Fruit fly (Drosophila melanogaster) whole organism, embryonic: ENCODE results near the gene CG46059.

Experiments used
- Antp ChIP-seq: fragments of 200-800 bp; sonication (Bioruptor generic); optimal IDR thresholded peaks from 3 replicates; lab custom pipeline; 2016; ENCODE audit warnings: missing biosample characterization, missing genetic modification characterization
- Blimp-1 ChIP-seq: fragments of 200-800 bp; sonication (Bioruptor generic); optimal IDR thresholded peaks from 3 replicates; lab custom pipeline; 2018; ENCODE audit warnings: missing biosample characterization, missing genetic modification characterization, mild to moderate bottlenecking, moderate library complexity, missing genetic modification reagents
- CG10462 ChIP-seq: fragments of 200-800 bp; sonication (Bioruptor generic); optimal IDR thresholded peaks from 2 replicates; lab custom pipeline; 2016; ENCODE audit warnings: missing biosample characterization, missing genetic modification characterization
- CG10543 ChIP-seq: fragments of 200-800 bp; sonication (Bioruptor generic); optimal IDR thresholded peaks from 3 replicates; lab custom pipeline; 2017; ENCODE audit warnings: missing biosample characterization, mild to moderate bottlenecking, missing genetic modification characterization, moderate library complexity
- CG10654 ChIP-seq: fragments of 200-800 bp; sonication (Bioruptor generic); optimal IDR thresholded peaks from 2 replicates; lab custom pipeline; 2016; ENCODE audit warnings: missing biosample characterization, missing genetic modification characterization
- CG12391 ChIP-seq: fragments of 200-800 bp; sonication (Bioruptor generic); optimal IDR thresholded peaks from 3 replicates; lab custom pipeline; 2018; ENCODE audit warnings: missing biosample characterization, mild to moderate bottlenecking, missing genetic modification characterization, moderate library complexity
- CG12659 ChIP-seq: fragments of 200-800 bp; sonication (Bioruptor generic); optimal IDR thresholded peaks from 3 replicates; lab custom pipeline; 2017; ENCODE audit warnings: mild to moderate bottlenecking, missing biosample characterization, missing genetic modification reagents, missing genetic modification characterization
- CG1529 ChIP-seq: fragments of 200-800 bp; sonication (Bioruptor generic); optimal IDR thresholded peaks from 3 replicates; lab custom pipeline; 2018; ENCODE audit warnings: missing biosample characterization, missing genetic modification characterization
- CG17912 ChIP-seq: fragments of 200-800 bp; sonication (Bioruptor generic); optimal IDR thresholded peaks from 2 replicates; lab custom pipeline; 2018; ENCODE audit warnings: missing biosample characterization, mild to moderate bottlenecking, missing genetic modification characterization
- CG18262 ChIP-seq: fragments of 200-800 bp; optimal IDR thresholded peaks from 3 replicates; lab custom pipeline; 2019; ENCODE audit warnings: missing biosample characterization, mild to moderate bottlenecking, missing genetic modification characterization, moderate library complexity
- CG2120 ChIP-seq: fragments of 200-800 bp; sonication (Bioruptor generic); optimal IDR thresholded peaks from 3 replicates; lab custom pipeline; 2016; ENCODE audit warnings: missing biosample characterization, missing genetic modification characterization
- CG30020 ChIP-seq: fragments of 200-800 bp; optimal IDR thresholded peaks from 2 replicates; lab custom pipeline; 2019; ENCODE audit warnings: missing biosample characterization, mild to moderate bottlenecking, missing genetic modification characterization, moderate library complexity
- CG31441 ChIP-seq: fragments of 200-800 bp; sonication (Bioruptor generic); IDR thresholded peaks from 2 replicates; pipeline ENCODE4 v1.3.6; 2022; ENCODE audit warnings: missing biosample characterization, missing genetic modification characterization
- CG32532 ChIP-seq: fragments of 200-800 bp; sonication (Bioruptor generic); IDR thresholded peaks from 2 replicates; pipeline ENCODE4 v1.3.6; 2022; ENCODE audit warnings: missing biosample characterization, missing genetic modification characterization
- CG5245 ChIP-seq: fragments of 200-800 bp; sonication (Bioruptor generic); optimal IDR thresholded peaks from 3 replicates; lab custom pipeline; 2016; ENCODE audit warnings: missing biosample characterization, missing genetic modification characterization
- CG6791 ChIP-seq: fragments of 200-800 bp; sonication (Bioruptor generic); IDR thresholded peaks from 3 replicates; pipeline ENCODE4 v1.3.6; 2022; ENCODE audit warnings: missing biosample characterization, missing genetic modification characterization; ENCODE audit not compliant: partially characterized antibody
- CG6813 ChIP-seq: fragments of 200-800 bp; sonication (Bioruptor generic); optimal IDR thresholded peaks from 2 replicates; lab custom pipeline; 2017; ENCODE audit warnings: missing biosample characterization, missing genetic modification characterization, mild to moderate bottlenecking, moderate library complexity, missing genetic modification reagents
- CG7271 ChIP-seq: fragments of 200-800 bp; sonication (Bioruptor generic); optimal IDR thresholded peaks from 2 replicates; lab custom pipeline; 2018; ENCODE audit warnings: missing biosample characterization, mild to moderate bottlenecking, missing genetic modification characterization, moderate library complexity
- CG7745 ChIP-seq: fragments of 200-800 bp; sonication (Bioruptor generic); optimal IDR thresholded peaks from 2 replicates; lab custom pipeline; 2018; ENCODE audit warnings: missing biosample characterization, mild to moderate bottlenecking, missing genetic modification characterization, moderate library complexity
- CG7987 ChIP-seq: fragments of 200-800 bp; sonication (Bioruptor generic); optimal IDR thresholded peaks from 2 replicates; lab custom pipeline; 2018; ENCODE audit warnings: missing biosample characterization, mild to moderate bottlenecking, missing genetic modification characterization, moderate library complexity
- CG8944 ChIP-seq: fragments of 200-800 bp; sonication (Bioruptor generic); optimal IDR thresholded peaks from 3 replicates; lab custom pipeline; 2016; ENCODE audit warnings: missing biosample characterization, missing genetic modification characterization
- CoRest ChIP-seq: fragments of 200-800 bp; sonication (Bioruptor generic); optimal IDR thresholded peaks from 3 replicates; lab custom pipeline; 2018; ENCODE audit warnings: missing biosample characterization, mild to moderate bottlenecking, missing genetic modification characterization, moderate library complexity
- Doc3 ChIP-seq: fragments of 200-800 bp; sonication (Bioruptor generic); IDR thresholded peaks from 3 replicates; pipeline ENCODE4 v1.3.6; 2022; ENCODE audit warnings: missing biosample characterization, missing genetic modification characterization; ENCODE audit not compliant: partially characterized antibody
- E2f1 ChIP-seq: fragments of 200-800 bp; sonication (Bioruptor generic); IDR thresholded peaks from 2 replicates; pipeline ENCODE4 v1.3.6; 2022; ENCODE audit warnings: missing biosample characterization, missing genetic modification characterization
- Oaz ChIP-seq: fragments of 200-800 bp; sonication (Bioruptor generic); IDR thresholded peaks from 2 replicates; pipeline ENCODE4 v1.3.6; 2022; ENCODE audit warnings: missing biosample characterization, missing genetic modification characterization
- Stat92E ChIP-seq, 3 experiments: fragments of >200 bp in 2 of 3; fragments of 200-800 bp in 1 of 3; sonication (Bioruptor generic) in 1 of 3; optimal IDR thresholded peaks; 2 replicates each; lab custom pipeline; 2017 to 2019; ENCODE audit warnings: missing biosample characterization in 3 of 3, missing genetic modification characterization in 3 of 3, mild to moderate bottlenecking in 1 of 3, moderate library complexity in 1 of 3
- aop ChIP-seq: fragments of 200-800 bp; sonication (Bioruptor generic); IDR thresholded peaks from 2 replicates; pipeline ENCODE4 v1.3.6; 2022; ENCODE audit warnings: missing biosample characterization, missing genetic modification characterization
- bsh ChIP-seq, 2 experiments: fragments of 200-800 bp; sonication (Bioruptor generic); optimal IDR thresholded peaks; 2 replicates each; lab custom pipeline; 2017 to 2018; ENCODE audit warnings: mild to moderate bottlenecking in 2 of 2, missing biosample characterization in 2 of 2, missing genetic modification characterization in 2 of 2, moderate library complexity in 1 of 2
- btn ChIP-seq: fragments of 200-800 bp; sonication (Bioruptor generic); optimal IDR thresholded peaks from 2 replicates; lab custom pipeline; 2016; ENCODE audit warnings: missing biosample characterization, missing genetic modification characterization
- chm ChIP-seq: fragments of 200-800 bp; sonication (Bioruptor generic); IDR thresholded peaks from 2 replicates; pipeline ENCODE4 v1.3.6; 2022; ENCODE audit warnings: missing biosample characterization, missing genetic modification characterization
- corto ChIP-seq: fragments of 200-800 bp; sonication (Bioruptor generic); optimal IDR thresholded peaks from 2 replicates; lab custom pipeline; 2016; ENCODE audit warnings: missing biosample characterization, mild to moderate bottlenecking, missing genetic modification characterization, moderate library complexity
- crol ChIP-seq: fragments of 200-800 bp; sonication (Bioruptor generic); IDR thresholded peaks from 2 replicates; pipeline ENCODE4 v1.3.6; 2022; ENCODE audit warnings: missing biosample characterization, missing genetic modification characterization
- dysf ChIP-seq: fragments of 200-800 bp; sonication (Bioruptor generic); IDR thresholded peaks from 3 replicates; pipeline ENCODE4 v1.3.6; 2022; ENCODE audit warnings: missing biosample characterization, missing genetic modification characterization
- en ChIP-seq: fragments of 200-800 bp; sonication (Bioruptor generic); optimal IDR thresholded peaks from 2 replicates; lab custom pipeline; 2016; ENCODE audit warnings: missing biosample characterization, missing genetic modification characterization
- fd3F ChIP-seq: fragments of 200-800 bp; sonication (Bioruptor generic); optimal IDR thresholded peaks from 2 replicates; lab custom pipeline; 2018; ENCODE audit warnings: missing biosample characterization, mild to moderate bottlenecking, missing genetic modification characterization, moderate library complexity
- fu2 ChIP-seq: fragments of 200-800 bp; sonication (Bioruptor generic); optimal IDR thresholded peaks from 2 replicates; lab custom pipeline; 2016; ENCODE audit warnings: missing biosample characterization, missing genetic modification characterization
- gcm ChIP-seq: fragments of 200-800 bp; sonication (Bioruptor generic); optimal IDR thresholded peaks from 2 replicates; lab custom pipeline; 2019; ENCODE audit warnings: missing biosample characterization, mild to moderate bottlenecking, missing genetic modification characterization, moderate library complexity
- jigr1 ChIP-seq: fragments of 200-800 bp; sonication (Bioruptor generic); IDR thresholded peaks from 3 replicates; pipeline ENCODE4 v1.3.6; 2022; ENCODE audit warnings: missing biosample characterization, missing genetic modification characterization
- kah ChIP-seq: fragments of 200-800 bp; sonication (Bioruptor generic); optimal IDR thresholded peaks from 2 replicates; lab custom pipeline; 2018; ENCODE audit warnings: missing biosample characterization, mild to moderate bottlenecking, missing genetic modification characterization
- pfk ChIP-seq: fragments of 200-800 bp; sonication (Bioruptor generic); optimal IDR thresholded peaks from 2 replicates; lab custom pipeline; 2018; ENCODE audit warnings: missing biosample characterization, mild to moderate bottlenecking, missing genetic modification characterization, moderate library complexity
- prd ChIP-seq, 3 experiments: fragments of >200 bp in 2 of 3; fragments of 200-800 bp in 1 of 3; sonication (Bioruptor generic) in 1 of 3; optimal IDR thresholded peaks in 2 of 3; IDR thresholded peaks in 1 of 3; 2 replicates in 2 of 3; 3 replicates in 1 of 3; pipeline versions ENCODE4 v1.3.6 to Lab custom; 2017 to 2022; ENCODE audit warnings: missing biosample characterization in 1 of 3, missing genetic modification characterization in 1 of 3
- pum ChIP-seq: fragments of 200-800 bp; sonication (Bioruptor generic); optimal IDR thresholded peaks from 2 replicates; lab custom pipeline; 2016; ENCODE audit warnings: missing biosample characterization, missing genetic modification characterization
- sr ChIP-seq: fragments of 200-800 bp; sonication (Bioruptor generic); IDR thresholded peaks from 3 replicates; pipeline ENCODE4 v1.3.6; 2022; ENCODE audit warnings: missing biosample characterization, missing genetic modification characterization
- twi ChIP-seq: fragments of 200-800 bp; optimal IDR thresholded peaks from 2 replicates; lab custom pipeline; 2019; ENCODE audit warnings: missing biosample characterization, mild to moderate bottlenecking, missing genetic modification characterization, moderate library complexity
- usp ChIP-seq: fragments of >200 bp; optimal IDR thresholded peaks from 2 replicates; lab custom pipeline; 2017; ENCODE audit warnings: missing biosample characterization, missing genetic modification characterization
- vfl ChIP-seq: fragments of 200-800 bp; sonication (Bioruptor generic); optimal IDR thresholded peaks from 2 replicates; lab custom pipeline; 2016; ENCODE audit warnings: missing biosample characterization, missing genetic modification characterization
- vvl ChIP-seq: fragments of 200-800 bp; sonication (Bioruptor generic); IDR thresholded peaks from 2 replicates; pipeline ENCODE4 v1.3.6; 2022; ENCODE audit warnings: missing biosample characterization, missing genetic modification characterization
- wdn ChIP-seq: fragments of 200-800 bp; sonication (Bioruptor generic); IDR thresholded peaks from 2 replicates; pipeline ENCODE4 v1.3.6; 2022; ENCODE audit warnings: missing biosample characterization, missing genetic modification characterization

The CG46059 gene

DNA sequence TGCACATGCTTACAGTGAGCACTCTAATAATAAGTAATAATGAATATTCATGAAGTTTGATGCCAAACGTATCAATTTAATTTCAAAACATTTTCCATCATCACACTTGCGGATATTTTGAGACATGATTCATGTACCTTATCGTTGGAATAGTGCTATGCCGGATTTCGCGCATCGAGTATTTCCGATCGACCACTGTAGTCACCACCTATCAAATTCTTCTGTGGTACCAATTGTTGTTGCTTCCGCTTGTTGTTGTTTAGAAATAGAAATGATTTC, 42.7 kb downstream of the CG46059 start (continued):
- no peak for TF ChIP-seq gcm (GFP tag; lab: Kevin White, UChicago)
- no peak for TF ChIP-seq kah (GFP tag; lab: Kevin White, UChicago)
- TF ChIP-seq Doc3 (GFP tag; lab: Robert Waterston, UW): no peak
- TF ChIP-seq CG7745 (tag; lab: Kevin White, UChicago): no peak
- no peak for TF ChIP-seq en (GFP tag; lab: Kevin White, UChicago)
- no peak for TF ChIP-seq jigr1 (GFP tag; lab: Robert Waterston, UW)
- no peak for TF ChIP-seq CG8944 (GFP tag; lab: Kevin White, UChicago)
- no peak for TF ChIP-seq CG10654 (GFP tag; lab: Kevin White, UChicago)
- TF ChIP-seq usp (GFP tag; lab: Kevin White, UChicago): no peak

DNA sequence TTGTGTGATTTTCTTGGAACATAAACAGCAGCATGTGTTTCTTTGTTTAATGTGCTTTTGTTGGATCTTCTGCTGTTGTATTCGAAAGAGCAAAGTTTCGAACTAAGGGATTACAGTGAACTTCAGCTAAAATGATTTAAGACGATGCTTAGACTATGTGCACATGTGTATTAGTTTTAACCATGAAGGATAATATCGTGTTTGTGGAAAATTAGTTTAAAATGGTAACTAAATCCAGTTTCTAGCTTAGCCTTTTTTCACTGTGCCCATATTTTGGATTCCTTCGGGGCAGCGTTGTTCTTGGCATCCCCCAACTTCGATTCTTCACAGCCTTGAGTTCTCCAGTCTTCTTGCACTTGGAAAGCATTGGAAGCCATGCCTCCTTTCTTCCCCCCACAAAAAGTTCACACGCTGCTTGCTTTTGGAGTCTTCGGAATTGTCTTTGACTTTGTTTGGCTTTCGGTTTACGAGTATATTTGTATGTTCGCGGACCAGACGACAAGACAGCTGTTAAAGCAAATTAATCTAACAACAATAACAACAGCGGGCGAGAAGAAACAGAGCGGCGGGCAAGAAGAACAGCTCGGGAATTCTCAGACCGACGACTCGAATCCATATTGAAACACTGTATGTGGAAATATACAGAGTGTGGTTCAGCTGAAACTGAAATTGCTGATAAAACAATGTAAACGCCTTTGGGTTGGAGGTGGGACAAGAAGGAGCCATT, 43.2 kb downstream of the CG46059 start:
- TF ChIP-seq CG6813 (GFP tag; lab: Kevin White, UChicago): peak; percentile 47
- TF ChIP-seq CG18262: peak; percentile 33
- TF ChIP-seq Oaz (GFP tag; lab: Robert Waterston, UW): no peak
- no peak for TF ChIP-seq CG7987 (GFP tag; lab: Kevin White, UChicago)
- TF ChIP-seq fu2 (GFP tag; lab: Kevin White, UChicago): no peak
- no peak for TF ChIP-seq aop (GFP tag; lab: Robert Waterston, UW)
- peak; percentile 29 for TF ChIP-seq Blimp-1
- TF ChIP-seq bsh (GFP tag; optimal IDR thresholded peaks at IDR 0.05; lab: Kevin White, UChicago): no peak
- no peak for TF ChIP-seq CG30020 (tag; lab: Kevin White, UChicago)
- no peak for TF ChIP-seq CG2120 (GFP tag; lab: Kevin White, UChicago)
- peak; percentile 31; the same call in 1 of the 3 replicates for TF ChIP-seq dysf (GFP tag; lab: Robert Waterston, UW)
- TF ChIP-seq CG6791 (GFP tag; lab: Robert Waterston, UW): no peak
- peak; percentile 45 for TF ChIP-seq crol (GFP tag; lab: Robert Waterston, UW)
- TF ChIP-seq CG1529: no peak
- no peak for TF ChIP-seq prd (optimal IDR thresholded peaks at IDR 0.05; lab: Kevin White, UChicago)
- peak; percentile 24; the same call in 1 of the 3 replicates for TF ChIP-seq prd (GFP tag; IDR thresholded peaks at IDR 0.05; lab: Robert Waterston, UW)
- peak; percentile 11 for TF ChIP-seq twi
- no peak for TF ChIP-seq sr
- no peak for TF ChIP-seq wdn (GFP tag; lab: Robert Waterston, UW)
- peak; percentile 7 for TF ChIP-seq fd3F
- no peak for TF ChIP-seq CG17912
- no peak for TF ChIP-seq CG12391 (tag; lab: Kevin White, UChicago)
- no peak for TF ChIP-seq E2f1 (GFP tag; lab: Robert Waterston, UW)
- no peak for TF ChIP-seq CG31441 (GFP tag; lab: Robert Waterston, UW)
- TF ChIP-seq CG5245 (GFP tag; lab: Kevin White, UChicago): no peak
- TF ChIP-seq Stat92E (GFP tag; optimal IDR thresholded peaks at IDR 0.05; lab: Kevin White, UChicago): no peak
- peak; percentile 20; the same call in 1 of the 2 replicates for TF ChIP-seq CG32532 (GFP tag; lab: Robert Waterston, UW)
- peak; percentile 37 for TF ChIP-seq Antp (GFP tag; lab: Kevin White, UChicago)
- no peak for TF ChIP-seq corto (GFP tag; lab: Kevin White, UChicago)
- TF ChIP-seq CoRest: no peak
- peak; percentile 34 for TF ChIP-seq CG10543 (GFP tag; lab: Kevin White, UChicago)
- TF ChIP-seq vvl: peak; percentile 9; the same call in 1 of the 2 replicates
- no peak for TF ChIP-seq chm (GFP tag; lab: Robert Waterston, UW)
- TF ChIP-seq vfl: no peak
- peak; percentile 44 for TF ChIP-seq CG12659
- TF ChIP-seq pum (GFP tag; lab: Kevin White, UChicago): no peak
- TF ChIP-seq CG7271 (tag; lab: Kevin White, UChicago): peak; percentile 20
- TF ChIP-seq pfk (GFP tag; lab: Kevin White, UChicago): peak; percentile 12
- TF ChIP-seq CG10462 (GFP tag; lab: Kevin White, UChicago): no peak
- TF ChIP-seq btn (GFP tag; lab: Kevin White, UChicago): no peak
